Worm (Caenorhabditis elegans) whole organism, L3 larva: ENCODE measurements around the gene T07C4.3.

ENCODE experiments used
- jun-1 ChIP-seq: fragments of 150-350 bp; optimal IDR thresholded peaks from 2 replicates; lab custom pipeline; 2014; ENCODE audit warnings: missing biosample characterization, missing genetic modification reagents, missing genetic modification characterization
- skn-1 ChIP-seq: fragments of 150-350 bp; optimal IDR thresholded peaks from 2 replicates; lab custom pipeline; 2014; ENCODE audit warnings: missing biosample characterization, missing genetic modification characterization

ce11 chrIII:10358751-10359150, 6.8 kb downstream of the T07C4.3 start:
- TF ChIP-seq skn-1 (no peak), jun-1 (tag; lab: Kevin White, UChicago) (no peak)
